Worm (Caenorhabditis elegans) whole organism, L4 larva: Measurements from ENCODE around the gene str-85.

Source experiments
- ces-1 ChIP-seq: fragments of 150-350 bp; sonication (generic microtip); optimal IDR thresholded peaks from 4 replicates; lab custom pipeline; 2014; ENCODE audit warnings: missing biosample characterization, missing genetic modification reagents, missing genetic modification characterization
- egl-27 ChIP-seq: sonication (generic microtip); optimal IDR thresholded peaks from 3 replicates; lab custom pipeline; 2017; ENCODE audit warnings: missing biosample characterization, missing genetic modification reagents, missing genetic modification characterization
- fos-1 ChIP-seq: fragments of 150-350 bp; optimal IDR thresholded peaks from 2 replicates; lab custom pipeline; 2014; ENCODE audit warnings: missing biosample characterization, missing genetic modification characterization
- lin-13 ChIP-seq: fragments of 150-350 bp; optimal IDR thresholded peaks from 2 replicates; lab custom pipeline; 2014; ENCODE audit warnings: missing biosample characterization, missing genetic modification reagents, missing genetic modification characterization
- mdl-1 ChIP-seq, 2 experiments: fragments of 150-350 bp in 1 of 2; sonication (generic microtip) in 1 of 2; optimal IDR thresholded peaks; 2 replicates each; lab custom pipeline; 2014 to 2017; ENCODE audit warnings: missing biosample characterization in 2 of 2, missing genetic modification characterization in 2 of 2
- nhr-11 ChIP-seq: fragments of 150-350 bp; optimal IDR thresholded peaks from 2 replicates; lab custom pipeline; 2014; ENCODE audit warnings: missing biosample characterization, missing genetic modification characterization
- nhr-28 ChIP-seq: fragments of 150-350 bp; optimal IDR thresholded peaks from 2 replicates; lab custom pipeline; 2014; ENCODE audit warnings: missing biosample characterization, missing genetic modification characterization
- nhr-76 ChIP-seq: fragments of 150-350 bp; optimal IDR thresholded peaks from 2 replicates; lab custom pipeline; 2014; ENCODE audit warnings: missing biosample characterization, missing genetic modification characterization
- set-16 ChIP-seq: fragments of 200-800 bp; sonication (Bioruptor generic); IDR thresholded peaks from 2 replicates; pipeline ENCODE4 v1.3.6; 2022; ENCODE audit warnings: missing genetic modification reagents, missing genetic modification characterization, missing compliant biosample characterization
- tra-1 ChIP-seq: fragments of 200-800 bp; sonication (Bioruptor generic); IDR thresholded peaks from 2 replicates; pipeline ENCODE4 v1.3.6; 2022; ENCODE audit warnings: missing genetic modification reagents, missing genetic modification characterization, missing compliant biosample characterization
- zip-2 ChIP-seq: fragments of 150-350 bp; optimal IDR thresholded peaks from 2 replicates; lab custom pipeline; 2014; ENCODE audit warnings: missing biosample characterization, missing genetic modification characterization

ce11 chrV:9024713-9025112, 39.1 kb upstream of the str-85 start, which contains the start of gene bus-1:
- TF ChIP-seq lin-13 (no peak), nhr-76 (tag; lab: Kevin White, UChicago) (no peak), egl-27 (tag; lab: Kevin White, UChicago) (no peak), nhr-11 (no peak), fos-1 (tag; lab: Kevin White, UChicago) (no peak), zip-2 (no peak), tra-1 (GFP tag; lab: Robert Waterston, UW) (no peak), mdl-1 (tag; optimal IDR thresholded peaks at IDR 0.05; lab: Kevin White, UChicago) (no peak), set-16 (GFP tag; lab: Robert Waterston, UW) (no peak), ces-1 (GFP tag; lab: Kevin White, UChicago) (no peak), nhr-28 (tag; lab: Kevin White, UChicago) (no peak)
